Fruit fly (Drosophila melanogaster) ovary, adult (tissue): ENCODE results near the gene Vm32E.

Experiments used
- CG17801 ChIP-seq: fragments of 200-800 bp; optimal IDR thresholded peaks from 2 replicates; lab custom pipeline; 2019; ENCODE audit warnings: missing biosample characterization, mild to moderate bottlenecking, missing genetic modification characterization, moderate library complexity; ENCODE audit not compliant: partially characterized antibody

The Vm32E gene

DNA sequence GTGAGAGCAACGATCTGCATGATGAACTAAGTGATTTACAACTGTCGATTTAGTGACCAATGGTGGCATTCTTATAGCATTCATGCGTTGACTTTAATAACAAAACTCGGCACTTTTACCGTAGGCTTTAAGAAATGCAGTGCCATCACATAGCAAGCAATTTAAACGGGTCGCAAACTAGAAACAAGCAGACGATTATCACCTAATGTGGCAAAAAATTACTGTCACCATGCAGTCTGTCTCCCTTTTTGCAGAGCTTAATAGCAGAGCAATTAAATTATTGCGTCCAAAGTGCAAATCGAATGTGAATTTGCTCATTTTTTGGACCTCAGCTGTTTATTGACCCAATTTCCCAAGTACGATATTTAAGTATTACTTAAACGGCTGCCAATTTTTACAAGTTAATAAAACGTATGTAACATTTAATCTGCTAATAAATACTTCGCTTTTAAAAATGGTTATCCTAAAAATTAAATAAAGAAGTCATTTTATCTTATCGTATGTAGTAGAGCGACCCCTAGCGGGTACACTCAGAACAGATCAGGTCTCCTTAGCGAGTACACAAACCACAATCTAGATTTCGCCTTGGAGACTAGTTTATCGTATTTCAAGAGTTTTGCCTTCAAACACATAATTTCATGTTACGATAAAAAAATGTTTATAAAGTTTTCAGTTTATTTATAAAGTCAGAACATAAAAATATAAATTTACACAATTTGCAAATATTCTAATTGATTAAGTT lies at the start of gene Vm32E:
TSS of gene Vm32E (minus strand) at position 51 of the 742 bp plus-strand sequence.
- no peak for TF ChIP-seq CG17801

DNA sequence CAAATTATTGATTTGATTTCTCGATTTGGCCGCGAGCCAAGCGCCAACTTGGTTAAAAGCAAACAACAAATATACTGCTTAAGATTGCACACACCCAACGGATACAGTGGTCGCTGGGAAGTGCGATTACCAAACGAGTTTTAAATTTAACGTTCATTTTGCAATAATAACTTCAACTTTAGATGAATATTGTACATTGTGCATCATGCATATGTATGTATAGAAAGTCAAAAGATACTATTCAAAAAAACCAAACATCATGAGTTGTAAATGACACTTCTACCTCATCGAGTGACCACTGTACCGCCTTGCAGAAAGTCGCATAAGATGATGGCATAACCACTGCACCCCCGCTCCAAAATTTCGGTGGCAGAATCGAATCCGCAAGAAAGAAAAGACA lies 49.3 kb upstream of the Vm32E start:
- TF ChIP-seq CG17801, result no peak

DNA sequence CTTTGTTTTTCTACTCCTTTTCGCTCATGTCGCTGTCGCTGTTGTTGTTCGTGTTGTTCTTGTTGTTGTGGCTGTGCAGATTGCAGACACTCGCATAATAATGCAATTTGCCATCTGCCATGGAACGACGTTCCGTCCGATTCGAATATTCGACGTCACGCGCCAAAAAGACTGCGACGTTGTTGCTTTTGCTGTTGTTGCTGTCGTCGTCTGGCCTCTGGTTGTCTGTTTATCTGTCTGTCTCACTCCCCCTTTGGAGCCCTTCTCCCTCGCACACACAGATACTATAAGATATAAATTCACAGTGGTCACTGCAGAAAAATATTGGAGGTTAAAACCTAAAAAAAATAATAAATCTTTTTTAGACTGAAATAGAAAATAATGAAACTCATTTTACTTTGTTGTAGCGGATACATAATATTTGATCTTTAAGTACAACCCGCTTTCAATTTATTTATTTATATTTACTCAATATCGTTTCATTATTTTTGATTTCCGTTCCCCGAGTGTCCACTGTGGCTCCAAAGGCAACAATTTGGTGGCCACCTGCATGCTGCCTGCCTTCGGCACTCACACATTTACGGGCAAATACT lies 48.1 kb upstream of the Vm32E start:
- peak; percentile 22 for TF ChIP-seq CG17801

DNA sequence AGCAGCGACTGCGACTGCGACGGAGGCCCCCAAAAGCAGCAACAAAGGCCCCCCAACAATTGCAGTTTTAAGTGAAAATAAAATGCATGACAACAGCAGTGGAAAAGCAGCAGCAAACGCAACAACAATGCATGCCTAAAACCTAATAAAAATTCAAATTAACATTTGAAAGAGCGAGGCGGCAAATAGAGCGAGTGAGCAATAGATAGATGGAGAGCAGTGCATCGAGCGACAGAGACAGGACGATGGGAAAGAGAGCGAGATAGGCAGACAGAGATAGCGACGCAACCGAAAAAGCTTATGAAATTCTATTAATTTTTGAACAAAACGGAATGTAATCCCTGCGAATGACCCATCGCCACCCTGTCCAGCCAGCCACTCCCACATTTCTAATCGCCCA lies 47.5 kb upstream of the Vm32E start:
- no peak for TF ChIP-seq CG17801

DNA sequence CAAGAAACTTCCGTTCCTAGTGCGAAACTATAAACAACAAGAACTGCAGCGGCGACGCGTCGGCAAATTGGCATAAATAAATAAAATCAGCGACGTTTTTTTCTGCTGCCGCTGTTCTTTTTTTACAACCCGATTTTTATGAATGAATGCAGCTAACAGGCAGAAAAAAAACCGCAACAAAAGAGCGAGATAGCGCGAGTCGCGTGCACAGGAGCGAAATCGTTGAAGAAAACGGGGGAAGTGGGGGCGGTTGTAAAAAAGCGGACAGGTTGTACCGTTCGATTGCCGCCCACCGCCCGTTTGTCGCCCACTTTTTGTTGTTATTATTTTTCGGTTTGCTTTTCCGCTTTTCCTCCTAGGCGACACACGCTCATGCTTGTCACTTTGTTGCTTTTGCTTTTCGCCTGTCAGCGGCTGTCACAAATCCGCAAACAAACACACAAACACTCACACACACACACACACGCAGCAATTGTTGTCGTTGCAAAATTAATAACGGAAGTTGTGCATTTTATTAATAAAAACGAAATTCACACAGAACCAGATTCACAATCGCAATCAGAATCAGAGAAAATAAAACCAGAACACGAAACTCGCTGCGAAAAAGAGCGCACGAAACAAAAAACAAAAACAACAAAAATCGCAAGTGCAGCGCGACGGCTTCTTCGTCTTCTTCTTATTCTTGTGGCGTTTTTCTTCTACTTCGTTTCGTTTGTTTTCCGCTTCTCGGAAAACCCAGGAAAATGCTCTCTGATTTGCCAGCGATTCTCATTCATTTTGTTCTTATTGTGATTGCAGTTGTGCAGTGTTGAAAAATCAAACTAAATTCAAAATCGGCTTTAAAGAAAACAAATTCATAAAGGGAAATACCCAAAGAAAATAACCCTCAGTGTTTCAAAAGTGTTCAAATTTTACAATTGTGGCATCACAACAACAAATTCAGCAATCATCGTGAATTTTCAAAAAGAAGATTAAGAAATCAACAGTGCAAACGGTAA lies 39.8 kb upstream of the Vm32E start:
- peak; percentile 67 for TF ChIP-seq CG17801

DNA sequence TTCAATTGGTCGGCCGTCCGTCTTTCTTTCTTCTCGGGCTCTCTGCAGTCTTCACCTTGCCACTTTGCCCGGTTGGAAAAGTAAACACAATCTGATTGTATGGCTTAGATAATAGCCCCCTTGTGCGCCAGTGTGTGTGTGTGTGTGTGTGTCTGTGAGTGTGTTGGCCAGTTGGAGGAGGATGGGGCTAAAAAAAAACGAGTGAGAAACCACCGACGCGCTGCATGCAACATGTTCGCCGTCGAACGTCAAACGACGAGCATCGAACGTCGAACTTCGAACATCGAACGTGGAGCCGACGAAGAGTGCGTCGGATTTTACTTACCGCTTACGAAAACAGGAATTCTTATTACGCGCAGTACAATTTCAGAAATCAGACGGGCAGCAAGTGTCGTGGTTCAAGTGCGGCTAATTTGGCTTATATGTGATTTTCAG lies 38.9 kb upstream of the Vm32E start, which contains the start of gene ab:
TSS of gene ab (plus strand) at position 355 of the 435 bp plus-strand sequence.
- no peak for TF ChIP-seq CG17801

DNA sequence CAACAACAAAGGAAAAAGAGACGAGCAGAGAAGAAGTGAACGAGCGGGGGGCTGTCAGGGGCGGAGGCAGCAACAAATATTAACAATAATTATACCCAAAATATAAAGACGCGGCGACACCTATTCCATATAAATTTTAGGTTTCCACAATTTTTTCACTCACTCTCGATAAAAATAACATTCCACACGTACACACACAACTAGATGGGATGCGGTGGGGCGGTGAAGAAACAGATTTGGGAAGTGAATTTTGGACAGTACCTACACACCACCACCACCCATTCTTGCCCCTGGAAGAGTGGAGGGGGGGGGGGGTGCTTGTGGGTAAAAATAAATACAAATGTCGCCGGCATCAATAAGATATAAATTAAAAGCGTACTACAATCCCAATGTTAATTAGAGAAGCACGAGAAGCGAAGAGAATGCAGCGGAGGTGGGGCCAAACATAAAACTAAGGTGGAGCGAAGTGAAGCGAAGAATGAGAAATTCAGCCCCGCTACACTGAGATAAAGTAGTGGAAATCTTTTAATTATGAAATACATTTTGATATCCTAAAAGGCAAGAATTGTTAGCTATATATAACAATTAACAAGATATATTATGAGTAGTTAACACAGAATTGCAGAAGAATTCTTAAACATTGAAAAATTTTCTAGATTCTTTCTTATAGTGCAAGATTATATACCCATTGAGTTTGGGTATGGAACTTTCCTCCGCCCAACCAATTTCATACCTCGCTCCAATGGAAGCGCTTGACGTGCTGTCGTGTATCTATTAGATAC lies 37.3 kb upstream of the Vm32E start:
- TF ChIP-seq CG17801, result no peak

DNA sequence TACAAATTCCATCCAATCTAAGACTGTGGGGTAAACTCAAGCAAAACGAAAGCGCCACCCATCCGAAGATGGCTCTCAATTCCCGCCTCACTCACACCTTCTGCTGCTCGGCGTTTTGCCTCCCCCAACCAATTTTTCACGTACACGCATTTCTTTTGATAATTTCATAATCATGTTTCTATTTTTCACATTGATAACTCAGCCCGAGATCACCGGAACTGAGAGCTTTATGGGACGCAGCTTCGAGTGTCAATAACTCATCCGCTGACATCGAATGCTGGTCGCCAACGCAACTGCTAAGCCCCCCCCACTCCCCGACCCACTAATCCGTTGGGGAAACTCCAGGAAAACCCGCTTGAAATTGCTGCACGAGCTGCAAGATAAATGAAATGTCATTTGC lies 36.0 kb upstream of the Vm32E start:
- TF ChIP-seq CG17801, result no peak

DNA sequence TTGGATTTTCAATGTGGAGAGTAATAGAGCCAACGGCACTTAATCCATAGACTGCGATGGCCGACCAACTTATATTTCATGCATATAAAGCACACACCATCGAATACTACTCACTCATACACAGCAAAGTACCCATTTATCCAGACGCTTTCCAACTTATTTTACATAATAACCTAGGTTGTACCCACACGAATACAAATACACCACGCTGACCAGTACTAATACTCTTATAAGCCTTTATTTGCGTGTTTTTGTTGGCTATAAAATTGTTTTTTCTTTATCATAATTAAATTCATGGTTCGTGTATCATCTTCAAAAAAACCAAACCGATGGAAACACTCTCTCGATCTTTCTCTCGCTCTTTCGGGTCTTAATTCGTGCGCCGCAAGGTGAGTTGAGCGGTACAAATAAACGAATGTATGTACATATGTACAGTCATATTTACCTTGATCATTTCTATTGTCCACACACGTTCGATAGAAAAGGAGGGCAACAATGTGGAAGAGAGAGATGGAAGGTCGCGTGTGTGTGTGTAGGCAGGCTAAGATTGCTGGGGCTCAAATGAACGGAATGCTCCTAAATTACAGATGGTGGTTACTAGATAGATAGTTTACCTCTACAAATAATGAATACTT lies 35.3 kb upstream of the Vm32E start:
- no peak for TF ChIP-seq CG17801

DNA sequence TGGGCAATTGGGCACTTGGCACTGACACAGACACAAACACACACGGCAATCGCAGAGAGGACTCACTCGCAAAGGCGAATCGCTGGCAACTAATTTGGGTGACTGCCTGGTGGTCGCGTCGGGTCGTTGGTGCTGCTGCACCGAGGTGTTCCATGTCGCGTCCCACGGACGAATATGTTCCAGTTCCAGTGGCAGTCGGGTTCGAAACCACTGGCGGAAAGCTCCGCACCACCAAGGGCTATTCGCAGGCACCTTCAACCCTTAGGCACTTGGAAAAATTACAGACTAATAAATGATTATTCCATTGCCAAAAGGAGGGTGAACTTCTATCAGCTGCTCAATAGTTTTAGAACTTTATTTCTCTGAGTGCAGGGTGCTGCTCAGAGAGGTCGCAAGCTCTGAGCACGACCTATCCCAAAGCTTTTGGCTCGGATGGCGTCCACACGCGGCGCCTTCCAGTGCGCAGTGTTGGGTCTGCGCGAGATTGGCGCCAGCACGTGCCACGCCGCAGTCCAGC lies 32.1 kb upstream of the Vm32E start, which contains the start of gene Ca-beta:
TSS of gene Ca-beta (minus strand) at position 51 of the 517 bp plus-strand sequence.
- TF ChIP-seq CG17801, result no peak

DNA sequence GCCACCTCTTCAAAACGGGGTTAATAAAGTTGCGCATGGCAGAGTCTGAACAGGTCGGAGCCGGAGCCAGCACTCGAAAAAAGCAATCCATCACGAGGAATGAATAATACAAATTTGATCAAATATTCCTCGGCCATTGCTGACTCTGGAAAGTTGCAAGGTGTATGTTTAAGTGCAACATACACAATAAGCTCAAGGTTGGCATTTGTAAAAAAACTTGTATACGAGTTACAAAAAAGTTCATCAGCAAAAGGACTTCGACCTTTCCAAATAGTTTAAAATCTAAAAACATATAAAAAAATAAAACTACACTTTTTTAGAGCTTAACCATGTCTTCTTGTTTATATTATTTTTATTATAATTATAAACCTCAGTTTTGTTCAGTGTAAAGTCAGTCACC lies 29.3 kb upstream of the Vm32E start:
- TF ChIP-seq CG17801, result no peak

DNA sequence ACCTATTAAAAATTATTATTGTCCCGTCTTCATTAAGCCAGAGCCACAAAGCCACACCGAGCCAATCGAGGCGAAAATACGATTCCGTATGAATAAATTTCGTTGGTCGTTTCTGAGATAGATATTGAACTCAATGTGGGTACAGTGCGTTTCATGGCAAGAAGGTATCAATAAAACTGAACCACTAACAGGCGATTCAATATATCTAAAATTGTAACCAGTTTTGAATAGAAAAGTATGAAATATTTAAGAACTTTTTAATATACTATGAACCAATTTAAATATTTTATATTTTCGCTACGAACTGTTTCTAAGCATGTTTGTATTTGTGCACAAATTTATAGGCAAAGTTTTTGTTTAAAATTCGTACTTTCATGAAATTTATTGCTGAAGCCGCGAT lies 27.6 kb upstream of the Vm32E start:
- TF ChIP-seq CG17801, result no peak

DNA sequence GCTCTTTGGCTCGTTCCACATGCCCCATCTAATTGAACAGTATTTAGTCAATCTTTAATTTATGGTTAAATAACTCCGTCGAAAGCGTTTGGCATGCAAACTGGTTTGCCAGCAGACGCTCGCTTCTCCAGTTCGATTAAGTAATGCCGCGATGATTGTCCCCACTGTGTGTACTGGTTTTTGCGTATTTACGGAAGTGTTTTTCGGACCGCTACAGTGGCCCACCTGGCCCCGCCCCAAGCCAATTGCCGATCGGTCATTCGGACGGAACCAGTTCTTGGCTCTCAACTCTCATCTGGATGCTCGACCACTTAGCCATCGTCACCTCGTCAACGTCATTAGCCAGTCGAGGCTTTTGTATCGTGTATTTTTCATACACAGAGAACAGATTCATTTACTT lies 25.3 kb upstream of the Vm32E start:
- TF ChIP-seq CG17801, result no peak

DNA sequence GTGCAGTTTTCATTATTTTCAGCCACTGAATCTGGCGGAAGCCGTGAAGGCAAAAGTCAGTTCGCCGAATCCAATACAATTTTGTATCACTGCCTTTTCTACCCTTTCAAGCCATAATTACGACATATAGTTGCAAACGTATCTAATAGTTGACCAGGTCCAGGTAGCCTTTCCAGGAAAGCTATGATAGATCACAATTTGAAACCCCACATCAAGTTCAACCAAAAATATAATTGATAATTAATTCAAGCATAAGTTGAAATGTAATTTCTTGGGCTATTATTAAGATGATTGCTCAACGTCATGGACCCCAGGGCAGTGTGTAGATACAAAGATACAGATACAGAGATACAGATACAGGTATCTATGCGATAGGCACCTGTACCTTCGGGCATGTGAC lies 24.8 kb upstream of the Vm32E start:
- no peak for TF ChIP-seq CG17801

DNA sequence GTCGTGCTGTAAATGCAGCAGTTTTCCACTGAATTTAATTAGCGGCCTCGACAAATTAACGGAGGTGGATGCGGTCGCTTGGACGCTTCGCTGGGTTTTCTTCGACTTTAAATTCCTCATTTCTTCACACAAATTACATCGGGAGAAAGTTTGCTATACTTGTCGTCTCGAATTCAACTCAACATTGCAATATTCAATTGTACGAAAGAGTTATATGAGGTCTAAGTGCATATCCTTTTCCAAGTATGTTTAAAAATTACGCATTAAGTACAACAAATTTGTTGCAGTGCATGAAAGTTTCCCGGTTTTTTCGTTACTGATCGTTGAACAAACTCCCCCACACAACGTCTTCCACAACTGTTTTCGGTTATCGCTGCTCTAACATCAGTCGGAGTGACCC lies 21.2 kb upstream of the Vm32E start:
- no peak for TF ChIP-seq CG17801
